Fruit fly (Drosophila melanogaster) whole organism, embryonic: ENCODE results near the gene Asator.
A peak's percentile ranks its signal among the peaks of the same experiment; 100 is the strongest.

Source experiments
- Atf6 ChIP-seq: fragments of 200-800 bp; sonication (Bioruptor generic); IDR thresholded peaks from 2 replicates; pipeline ENCODE4 v1.3.6; 2022; ENCODE audit warnings: missing biosample characterization, missing genetic modification characterization
- CG10543 ChIP-seq: fragments of 200-800 bp; sonication (Bioruptor generic); optimal IDR thresholded peaks from 3 replicates; lab custom pipeline; 2017; ENCODE audit warnings: missing biosample characterization, mild to moderate bottlenecking, missing genetic modification characterization, moderate library complexity
- CG10959 ChIP-seq: fragments of 200-800 bp; sonication (Bioruptor generic); IDR thresholded peaks from 2 replicates; pipeline ENCODE4 v1.3.6; 2022; ENCODE audit warnings: missing biosample characterization, missing genetic modification characterization
- CG11085 ChIP-seq: fragments of 200-800 bp; sonication (Bioruptor generic); IDR thresholded peaks from 2 replicates; pipeline ENCODE4 v1.3.6; 2022; ENCODE audit warnings: missing biosample characterization, missing genetic modification characterization
- CG12236 ChIP-seq: fragments of 200-800 bp; sonication (Bioruptor generic); optimal IDR thresholded peaks from 2 replicates; lab custom pipeline; 2016; ENCODE audit warnings: missing biosample characterization, missing genetic modification characterization
- CG12769 ChIP-seq: fragments of 200-800 bp; sonication (Bioruptor generic); optimal IDR thresholded peaks from 2 replicates; lab custom pipeline; 2019; ENCODE audit warnings: missing biosample characterization, mild to moderate bottlenecking, missing genetic modification characterization, moderate library complexity
- CG13624 ChIP-seq: fragments of 200-800 bp; sonication (Bioruptor generic); optimal IDR thresholded peaks from 2 replicates; lab custom pipeline; 2016; ENCODE audit warnings: missing biosample characterization, missing genetic modification characterization
- CG14441 ChIP-seq: fragments of 200-800 bp; sonication (Bioruptor generic); IDR thresholded peaks from 2 replicates; pipeline ENCODE4 v1.3.6; 2022; ENCODE audit warnings: missing biosample characterization, missing genetic modification characterization
- CG14860 ChIP-seq: fragments of 200-800 bp; sonication (Bioruptor generic); IDR thresholded peaks from 3 replicates; pipeline ENCODE4 v1.3.6; 2022; ENCODE audit warnings: missing biosample characterization, missing genetic modification characterization; ENCODE audit not compliant: partially characterized antibody
- CG17359 ChIP-seq: fragments of 200-800 bp; sonication (Bioruptor generic); optimal IDR thresholded peaks from 3 replicates; lab custom pipeline; 2018; ENCODE audit warnings: missing biosample characterization, mild to moderate bottlenecking, missing genetic modification characterization, moderate library complexity
- CG18619 ChIP-seq: fragments of 200-800 bp; sonication (Bioruptor generic); optimal IDR thresholded peaks from 3 replicates; lab custom pipeline; 2017; ENCODE audit warnings: missing biosample characterization, mild to moderate bottlenecking, missing genetic modification characterization
- CG30020 ChIP-seq: fragments of 200-800 bp; optimal IDR thresholded peaks from 2 replicates; lab custom pipeline; 2019; ENCODE audit warnings: missing biosample characterization, mild to moderate bottlenecking, missing genetic modification characterization, moderate library complexity
- CG30403 ChIP-seq: fragments of 200-800 bp; sonication (Bioruptor generic); optimal IDR thresholded peaks from 3 replicates; lab custom pipeline; 2016; ENCODE audit warnings: missing biosample characterization, missing genetic modification characterization
- CG6765 ChIP-seq: fragments of 200-800 bp; sonication (Bioruptor generic); optimal IDR thresholded peaks from 3 replicates; lab custom pipeline; 2017; ENCODE audit warnings: missing biosample characterization, mild to moderate bottlenecking, missing genetic modification characterization
- CG7556 ChIP-seq: fragments of 200-800 bp; sonication (Bioruptor generic); optimal IDR thresholded peaks from 2 replicates; lab custom pipeline; 2017; ENCODE audit warnings: missing biosample characterization, mild to moderate bottlenecking, missing genetic modification characterization
- CG7839 ChIP-seq: fragments of 200-800 bp; sonication (Bioruptor generic); optimal IDR thresholded peaks from 3 replicates; lab custom pipeline; 2018; ENCODE audit warnings: missing biosample characterization, mild to moderate bottlenecking, missing genetic modification characterization, moderate library complexity
- CG8388 ChIP-seq: fragments of 200-800 bp; sonication (Bioruptor generic); optimal IDR thresholded peaks from 2 replicates; lab custom pipeline; 2019; ENCODE audit warnings: missing biosample characterization, mild to moderate bottlenecking, missing genetic modification characterization, moderate library complexity
- CG9609 ChIP-seq: fragments of 200-800 bp; sonication (Bioruptor generic); optimal IDR thresholded peaks from 3 replicates; lab custom pipeline; 2016; ENCODE audit warnings: missing biosample characterization, missing genetic modification characterization
- CG9932 ChIP-seq: fragments of 200-800 bp; sonication (Bioruptor generic); IDR thresholded peaks from 2 replicates; pipeline ENCODE4 v1.3.6; 2022; ENCODE audit warnings: missing biosample characterization, missing genetic modification characterization
- Deaf1 ChIP-seq: fragments of 200-800 bp; optimal IDR thresholded peaks from 3 replicates; lab custom pipeline; 2019; ENCODE audit warnings: missing biosample characterization, mild to moderate bottlenecking, missing genetic modification characterization, moderate library complexity
- Dip2 ChIP-seq: fragments of 200-800 bp; sonication (Bioruptor generic); IDR thresholded peaks from 2 replicates; pipeline ENCODE4 v1.3.6; 2022; ENCODE audit warnings: missing biosample characterization, missing genetic modification characterization
- E2f2 ChIP-seq: fragments of 200-800 bp; sonication (Bioruptor generic); IDR thresholded peaks from 2 replicates; pipeline ENCODE4 v1.3.6; 2022; ENCODE audit warnings: missing biosample characterization, missing genetic modification characterization
- Elba2 ChIP-seq: fragments of 200-800 bp; sonication (Bioruptor generic); optimal IDR thresholded peaks from 3 replicates; lab custom pipeline; 2016; ENCODE audit warnings: missing biosample characterization, missing genetic modification characterization
- Ets65A ChIP-seq: fragments of 200-800 bp; sonication (Bioruptor generic); peaks from one replicate; lab custom pipeline; 2016; ENCODE audit warnings: missing biosample characterization, missing genetic modification characterization
- HLH3B ChIP-seq: fragments of 200-800 bp; sonication (Bioruptor generic); IDR thresholded peaks from 2 replicates; pipeline ENCODE4 v1.3.6; 2022; ENCODE audit warnings: missing biosample characterization, missing genetic modification characterization
- HLHmδ ChIP-seq: fragments of 200-800 bp; sonication (Bioruptor generic); optimal IDR thresholded peaks from 2 replicates; lab custom pipeline; 2018; ENCODE audit warnings: missing biosample characterization, mild to moderate bottlenecking, missing genetic modification characterization, moderate library complexity
- HmgD ChIP-seq: fragments of 200-800 bp; sonication (Bioruptor generic); optimal IDR thresholded peaks from 3 replicates; lab custom pipeline; 2016; ENCODE audit warnings: missing biosample characterization, missing genetic modification characterization
- Hmr ChIP-seq: fragments of 200-800 bp; sonication (Bioruptor generic); optimal IDR thresholded peaks from 3 replicates; lab custom pipeline; 2017; ENCODE audit warnings: mild to moderate bottlenecking, missing biosample characterization, missing genetic modification reagents, missing genetic modification characterization
- Hr78 ChIP-seq, 2 experiments: fragments of 200-800 bp in 1 of 2; fragments of >200 bp in 1 of 2; sonication (Bioruptor generic) in 1 of 2; optimal IDR thresholded peaks; 2 replicates each; lab custom pipeline; 2017 to 2019; ENCODE audit warnings: missing biosample characterization in 2 of 2, missing genetic modification characterization in 2 of 2, mild to moderate bottlenecking in 1 of 2, moderate library complexity in 1 of 2
- NFAT ChIP-seq: fragments of 200-800 bp; sonication (Bioruptor generic); IDR thresholded peaks from 2 replicates; pipeline ENCODE4 v1.3.6; 2022; ENCODE audit warnings: missing biosample characterization, missing genetic modification characterization
- Opbp ChIP-seq: fragments of 200-800 bp; sonication (Bioruptor generic); IDR thresholded peaks from 3 replicates; pipeline ENCODE4 v1.3.6; 2022; ENCODE audit warnings: missing biosample characterization, missing genetic modification characterization; ENCODE audit not compliant: partially characterized antibody
- Sry-δ ChIP-seq: fragments of 200-800 bp; sonication (Bioruptor generic); optimal IDR thresholded peaks from 2 replicates; lab custom pipeline; 2016; ENCODE audit warnings: missing biosample characterization, missing genetic modification characterization
- Ssrp ChIP-seq: fragments of 200-800 bp; sonication (Bioruptor generic); optimal IDR thresholded peaks from 2 replicates; lab custom pipeline; 2018; ENCODE audit warnings: missing biosample characterization, mild to moderate bottlenecking, missing genetic modification characterization, moderate library complexity
- Xrp1 ChIP-seq: fragments of 200-800 bp; sonication (Bioruptor generic); IDR thresholded peaks from 2 replicates; pipeline ENCODE4 v1.3.6; 2022; ENCODE audit warnings: missing biosample characterization, missing genetic modification characterization
- ash1 ChIP-seq: fragments of 200-800 bp; sonication (Bioruptor generic); optimal IDR thresholded peaks from 2 replicates; lab custom pipeline; 2018; ENCODE audit warnings: missing biosample characterization, mild to moderate bottlenecking, missing genetic modification characterization
- chif ChIP-seq, 2 experiments: fragments of 200-800 bp; sonication (Bioruptor generic); optimal IDR thresholded peaks; 3 replicates each; lab custom pipeline; 2016; ENCODE audit warnings: missing biosample characterization in 2 of 2, missing genetic modification characterization in 2 of 2
- crol ChIP-seq: fragments of 200-800 bp; sonication (Bioruptor generic); IDR thresholded peaks from 2 replicates; pipeline ENCODE4 v1.3.6; 2022; ENCODE audit warnings: missing biosample characterization, missing genetic modification characterization
- jing ChIP-seq: fragments of 200-800 bp; sonication (Bioruptor generic); optimal IDR thresholded peaks from 2 replicates; lab custom pipeline; 2018; ENCODE audit warnings: missing biosample characterization, mild to moderate bottlenecking, missing genetic modification characterization
- knrl ChIP-seq: fragments of 200-800 bp; sonication (Bioruptor generic); IDR thresholded peaks from 3 replicates; pipeline ENCODE4 v1.3.6; 2022; ENCODE audit warnings: missing biosample characterization, missing genetic modification characterization; ENCODE audit not compliant: partially characterized antibody
- lola ChIP-seq, 3 experiments: fragments of >200 bp in 2 of 3; fragments of 200-800 bp in 1 of 3; sonication (Bioruptor generic) in 1 of 3; optimal IDR thresholded peaks; 2 replicates each; lab custom pipeline; 2017 to 2019; ENCODE audit warnings: missing biosample characterization in 3 of 3, missing genetic modification characterization in 3 of 3, mild to moderate bottlenecking in 1 of 3, moderate library complexity in 1 of 3
- mld ChIP-seq: fragments of 200-800 bp; sonication (Bioruptor generic); IDR thresholded peaks from 3 replicates; pipeline ENCODE4 v1.3.6; 2022; ENCODE audit warnings: missing biosample characterization, missing genetic modification characterization; ENCODE audit not compliant: partially characterized antibody
- nmo ChIP-seq: fragments of 200-800 bp; sonication (Bioruptor generic); optimal IDR thresholded peaks from 2 replicates; lab custom pipeline; 2018; ENCODE audit warnings: missing biosample characterization, mild to moderate bottlenecking, missing genetic modification characterization, moderate library complexity
- org-1 ChIP-seq: fragments of 200-800 bp; sonication (Bioruptor generic); optimal IDR thresholded peaks from 2 replicates; lab custom pipeline; 2017; ENCODE audit warnings: missing biosample characterization, missing genetic modification characterization
- sima ChIP-seq: fragments of 200-800 bp; sonication (Bioruptor generic); optimal IDR thresholded peaks from 2 replicates; lab custom pipeline; 2016; ENCODE audit warnings: missing biosample characterization, missing genetic modification characterization
- tgo ChIP-seq: fragments of 200-800 bp; sonication (Bioruptor generic); IDR thresholded peaks from 3 replicates; pipeline ENCODE4 v1.3.6; 2022; ENCODE audit warnings: missing biosample characterization, missing genetic modification characterization
- tio ChIP-seq: fragments of 200-800 bp; sonication (Bioruptor generic); optimal IDR thresholded peaks from 2 replicates; lab custom pipeline; 2017; ENCODE audit warnings: missing biosample characterization, missing genetic modification characterization, inconsistent platforms
- unpg ChIP-seq: fragments of 200-800 bp; sonication (Bioruptor generic); optimal IDR thresholded peaks from 3 replicates; lab custom pipeline; 2018; ENCODE audit warnings: missing biosample characterization, mild to moderate bottlenecking, missing genetic modification characterization, moderate library complexity
- zen ChIP-seq: fragments of 200-800 bp; sonication (Bioruptor generic); optimal IDR thresholded peaks from 3 replicates; lab custom pipeline; 2018; ENCODE audit warnings: missing biosample characterization, mild to moderate bottlenecking, missing genetic modification characterization, moderate library complexity

Asator gene

DNA sequence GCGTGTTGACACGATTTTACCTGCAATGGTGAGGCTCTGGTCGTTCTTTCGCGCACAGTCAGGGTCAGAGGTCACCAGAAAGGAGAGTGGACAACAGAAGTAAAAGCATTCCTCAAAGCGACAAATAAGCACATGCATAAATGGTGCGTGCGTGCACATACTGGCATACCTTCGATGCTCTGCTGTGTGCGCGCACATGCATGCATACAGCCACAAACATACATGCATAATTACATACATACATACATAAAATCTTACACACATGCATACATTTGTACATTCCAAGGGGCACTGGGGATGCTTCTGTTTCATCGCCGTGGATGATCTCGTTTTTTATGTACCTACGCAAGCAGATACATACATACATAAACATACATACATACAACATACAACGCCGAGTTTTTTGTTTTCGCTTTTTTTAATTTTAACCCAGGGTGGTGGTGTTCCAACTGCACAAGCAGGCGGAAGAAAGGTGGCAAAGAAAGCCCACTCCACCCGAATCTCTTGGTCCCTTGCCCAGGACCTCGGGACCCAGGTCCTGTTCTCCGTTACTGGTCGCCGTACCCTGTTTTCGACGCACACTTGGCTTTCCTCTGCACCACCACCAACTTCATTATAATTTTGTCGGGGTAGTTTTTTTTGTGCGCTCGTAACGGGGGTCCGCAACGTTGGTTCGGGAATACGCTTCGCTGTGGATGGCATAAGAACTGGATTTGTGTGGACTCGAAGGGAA, at the start of gene Asator (continued):
- peak in 1 of 3 experiments; percentile 14 for TF ChIP-seq lola (GFP tag; optimal IDR thresholded peaks at IDR 0.05; lab: Kevin White, UChicago)
- peak; percentile 54 for TF ChIP-seq Ets65A (GFP tag; lab: Kevin White, UChicago)
- no peak for TF ChIP-seq CG11085 (GFP tag; lab: Robert Waterston, UW)
- TF ChIP-seq chif (GFP tag; optimal IDR thresholded peaks at IDR 0.05; lab: Kevin White, UChicago): peak; percentile 33 to 67
- TF ChIP-seq Atf6: peak; percentile 51
- TF ChIP-seq jing: no peak
- no peak for TF ChIP-seq sima (GFP tag; lab: Kevin White, UChicago)
- TF ChIP-seq CG17359 (tag; lab: Kevin White, UChicago): peak; percentile 73
- peak; percentile 62 for TF ChIP-seq CG7556 (GFP tag; lab: Kevin White, UChicago)
- peak; percentile 42; the same call in 2 of the 3 replicates for TF ChIP-seq tgo (GFP tag; lab: Robert Waterston, UW)
- peak; percentile 47 for TF ChIP-seq nmo (GFP tag; lab: Kevin White, UChicago)
- TF ChIP-seq HmgD (GFP tag; lab: Kevin White, UChicago): peak; percentile 32
- peak; percentile 56 for TF ChIP-seq CG12236 (GFP tag; lab: Kevin White, UChicago)
- TF ChIP-seq Hmr: peak; percentile 77
- peak; percentile 56 for TF ChIP-seq CG30403 (GFP tag; lab: Kevin White, UChicago)
- no peak for TF ChIP-seq Dip2 (GFP tag; lab: Robert Waterston, UW)
- peak; percentile 70 for TF ChIP-seq CG12769 (tag; lab: Kevin White, UChicago)
- no peak for TF ChIP-seq tio
- TF ChIP-seq CG10543 (GFP tag; lab: Kevin White, UChicago): peak; percentile 70
- TF ChIP-seq Hr78 (GFP tag; optimal IDR thresholded peaks at IDR 0.05; lab: Kevin White, UChicago): peak in 1 of 2 experiments; percentile 97
- no peak for TF ChIP-seq CG14860 (GFP tag; lab: Robert Waterston, UW)
- TF ChIP-seq NFAT (GFP tag; lab: Robert Waterston, UW): no peak; the same call in 1 of the 2 replicates
- peak; percentile 58; the same call in 1 of the 2 replicates for TF ChIP-seq CG14441
- TF ChIP-seq unpg: peak; percentile 53
- peak; percentile 51 for TF ChIP-seq org-1 (GFP tag; lab: Kevin White, UChicago)
- TF ChIP-seq CG18619 (GFP tag; lab: Kevin White, UChicago): peak; percentile 63
- TF ChIP-seq Xrp1: peak; percentile 72; the same call in 1 of the 2 replicates
- peak; percentile 40 for TF ChIP-seq ash1
- no peak for TF ChIP-seq HLHmδ
- TF ChIP-seq CG7839: peak; percentile 54
- peak; percentile 12 for TF ChIP-seq CG30020 (tag; lab: Kevin White, UChicago)
- no peak for TF ChIP-seq crol (GFP tag; lab: Robert Waterston, UW)
- TF ChIP-seq CG10959 (GFP tag; lab: Robert Waterston, UW): no peak
- TF ChIP-seq Opbp (GFP tag; lab: Robert Waterston, UW): no peak
- peak; percentile 23 for TF ChIP-seq CG6765 (GFP tag; lab: Kevin White, UChicago)
- peak; percentile 22 for TF ChIP-seq Sry-δ (GFP tag; lab: Kevin White, UChicago)
- no peak for TF ChIP-seq mld
- TF ChIP-seq CG9609 (GFP tag; lab: Kevin White, UChicago): peak; percentile 77
- no peak for TF ChIP-seq knrl
- peak; percentile 43 for TF ChIP-seq CG13624 (GFP tag; lab: Kevin White, UChicago)
- TF ChIP-seq Elba2 (GFP tag; lab: Kevin White, UChicago): no peak
- no peak for TF ChIP-seq CG9932 (GFP tag; lab: Robert Waterston, UW)
- TF ChIP-seq Ssrp (tag; lab: Kevin White, UChicago): no peak
- TF ChIP-seq zen (tag; lab: Kevin White, UChicago): no peak
- TF ChIP-seq CG8388 (GFP tag; lab: Kevin White, UChicago): peak; percentile 24
- peak; percentile 27 for TF ChIP-seq Deaf1 (tag; lab: Kevin White, UChicago)
- peak; percentile 16; the same call in 1 of the 2 replicates for TF ChIP-seq E2f2 (GFP tag; lab: Robert Waterston, UW)
- peak; percentile 61; the same call in 1 of the 2 replicates for TF ChIP-seq HLH3B (GFP tag; lab: Robert Waterston, UW)
